Fruit fly (Drosophila melanogaster) ovary, adult (tissue): ENCODE measurements around the gene CG17834.

Experiments
- CG17801 ChIP-seq: fragments of 200-800 bp; optimal IDR thresholded peaks from 2 replicates; lab custom pipeline; 2019; ENCODE audit warnings: missing biosample characterization, mild to moderate bottlenecking, missing genetic modification characterization, moderate library complexity; ENCODE audit not compliant: partially characterized antibody

The CG17834 gene

DNA sequence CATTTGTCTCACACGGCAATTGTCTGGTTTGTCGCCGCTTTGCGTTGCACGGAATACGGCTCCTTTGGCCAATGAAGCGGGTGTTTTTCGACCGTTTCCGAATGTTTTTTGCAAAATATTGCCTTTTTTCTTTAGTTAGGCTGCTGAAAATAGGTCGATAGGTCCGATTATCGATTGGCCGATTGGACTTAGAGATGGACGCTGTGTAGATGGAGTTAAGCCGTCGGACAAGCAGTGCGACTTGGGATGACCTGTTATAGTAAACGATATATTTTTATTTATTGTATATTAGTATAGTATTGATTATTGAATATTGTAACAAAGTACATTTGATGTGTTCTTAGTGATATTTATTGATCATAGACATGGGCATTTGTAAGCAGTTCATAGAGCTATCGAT lies 623 bp upstream of the CG17834 start, which contains the start of the genes lmgA and lmgB:
Gene lmgA (minus strand): TSS at position 301 of the 400 bp plus-strand sequence.
Gene lmgB (minus strand): TSS at position 301 of the 400 bp plus-strand sequence.
- TF ChIP-seq CG17801 = peak; percentile 55

DNA sequence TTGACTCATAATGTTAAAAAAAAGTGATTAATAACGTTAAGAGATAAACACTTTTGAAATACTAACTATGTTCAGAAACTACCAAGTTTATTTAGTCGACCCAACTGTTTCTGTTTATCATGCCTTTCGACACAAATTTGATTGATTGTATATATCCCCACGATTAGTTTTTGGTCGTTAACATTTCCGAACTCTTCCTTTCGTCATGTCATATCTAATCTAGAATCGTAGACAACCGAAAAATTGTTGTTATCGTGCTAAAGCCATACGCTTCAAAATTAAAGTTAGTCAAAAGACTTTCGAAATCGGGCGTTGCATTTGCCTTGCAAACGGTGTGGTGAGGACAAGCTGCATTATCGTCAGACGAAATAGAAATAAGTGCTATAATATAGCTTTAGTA lies 1.2 kb downstream of the CG17834 start:
- no peak for TF ChIP-seq CG17801

DNA sequence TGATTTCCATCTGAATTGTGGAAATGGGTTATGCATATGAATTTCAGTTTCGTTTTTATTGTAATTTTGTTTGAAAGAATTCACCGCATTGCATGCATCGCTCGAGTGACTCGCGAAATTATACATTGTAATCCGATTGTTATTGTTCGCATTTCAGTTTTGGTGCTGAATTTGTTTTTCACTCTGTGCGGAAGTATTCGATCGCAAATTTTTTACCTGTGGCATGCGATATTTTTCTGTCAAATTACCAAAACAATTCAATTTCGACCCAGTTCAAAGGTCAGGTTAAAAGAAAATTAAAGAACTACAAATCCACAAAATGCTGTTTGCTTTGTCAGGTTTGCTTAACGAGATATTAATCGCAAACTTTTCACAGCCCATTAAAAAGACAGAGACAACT lies 3.8 kb downstream of the CG17834 start:
- no peak for TF ChIP-seq CG17801

DNA sequence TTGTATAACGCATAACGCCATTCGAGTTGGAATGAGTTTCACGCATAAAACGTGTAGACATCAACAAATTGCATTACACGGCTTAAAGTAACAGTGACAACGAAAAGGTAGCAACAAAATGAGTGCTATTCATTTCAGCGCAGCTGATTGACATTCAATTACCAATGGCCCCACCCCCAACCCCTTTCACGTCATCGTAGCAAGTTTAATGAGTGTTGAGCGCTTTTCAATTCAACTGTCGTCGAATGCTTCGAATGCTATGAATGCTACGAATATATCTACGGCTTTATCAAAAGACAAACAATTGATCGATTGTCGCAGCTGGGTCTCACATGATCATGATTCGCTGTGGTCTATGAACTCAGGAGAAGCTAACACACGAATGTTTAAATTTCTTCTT lies 4.7 kb downstream of the CG17834 start:
- no peak for TF ChIP-seq CG17801

DNA sequence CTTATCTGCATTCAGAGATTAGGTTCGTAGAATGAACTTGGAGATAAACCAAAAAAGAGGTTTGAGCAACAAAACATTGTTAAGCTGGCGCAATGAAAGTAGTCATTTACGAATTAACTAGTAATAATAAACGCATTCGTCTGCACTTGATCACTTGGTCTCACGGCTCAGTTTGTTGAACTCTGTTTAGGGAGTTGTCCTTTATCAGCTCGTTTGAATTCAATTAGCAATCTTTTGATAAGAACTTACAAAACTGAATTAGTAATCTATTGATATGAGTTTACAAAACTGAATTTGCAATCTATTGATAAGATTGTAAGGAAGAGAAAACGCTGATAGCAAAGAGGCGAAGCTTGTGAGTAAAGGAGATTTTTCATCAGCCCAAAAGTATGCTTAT lies 5.2 kb downstream of the CG17834 start:
- TF ChIP-seq CG17801 = no peak

DNA sequence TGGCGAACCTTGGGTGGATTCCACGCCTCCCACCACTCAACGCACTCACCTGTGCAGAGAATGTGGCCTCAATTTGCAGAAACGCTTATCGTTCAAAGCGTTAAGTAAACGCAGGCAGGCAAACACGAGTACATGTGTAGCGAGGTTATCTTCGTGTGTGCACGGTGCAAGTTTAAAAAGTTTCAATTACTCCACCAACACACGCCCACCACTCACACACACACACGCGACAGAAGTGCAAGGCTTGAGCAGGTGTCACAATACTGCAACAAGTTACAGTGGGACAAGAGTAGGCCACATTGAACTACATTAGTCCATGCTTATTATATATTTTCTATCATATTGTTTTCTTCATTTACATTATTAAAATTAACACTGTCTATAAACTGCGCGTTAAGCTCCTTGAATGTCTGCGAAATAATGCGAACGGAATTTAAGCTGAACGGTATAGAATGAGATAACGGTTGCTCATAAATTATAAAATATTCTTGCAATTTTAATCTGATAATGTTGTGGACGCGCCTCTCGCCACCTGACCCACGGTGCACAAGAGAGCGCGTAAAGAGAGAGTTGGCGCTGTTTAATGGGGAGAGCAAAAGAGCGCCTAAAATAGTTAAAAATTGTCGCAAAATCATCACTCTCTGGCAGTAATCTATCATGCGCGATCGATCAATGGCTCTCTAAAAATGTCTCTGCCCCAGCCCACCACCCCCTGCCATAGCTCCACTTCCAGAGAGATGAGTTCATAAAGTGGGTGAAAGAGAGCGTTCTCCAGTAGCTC lies 5.8 kb downstream of the CG17834 start:
- peak; percentile 96 for TF ChIP-seq CG17801

DNA sequence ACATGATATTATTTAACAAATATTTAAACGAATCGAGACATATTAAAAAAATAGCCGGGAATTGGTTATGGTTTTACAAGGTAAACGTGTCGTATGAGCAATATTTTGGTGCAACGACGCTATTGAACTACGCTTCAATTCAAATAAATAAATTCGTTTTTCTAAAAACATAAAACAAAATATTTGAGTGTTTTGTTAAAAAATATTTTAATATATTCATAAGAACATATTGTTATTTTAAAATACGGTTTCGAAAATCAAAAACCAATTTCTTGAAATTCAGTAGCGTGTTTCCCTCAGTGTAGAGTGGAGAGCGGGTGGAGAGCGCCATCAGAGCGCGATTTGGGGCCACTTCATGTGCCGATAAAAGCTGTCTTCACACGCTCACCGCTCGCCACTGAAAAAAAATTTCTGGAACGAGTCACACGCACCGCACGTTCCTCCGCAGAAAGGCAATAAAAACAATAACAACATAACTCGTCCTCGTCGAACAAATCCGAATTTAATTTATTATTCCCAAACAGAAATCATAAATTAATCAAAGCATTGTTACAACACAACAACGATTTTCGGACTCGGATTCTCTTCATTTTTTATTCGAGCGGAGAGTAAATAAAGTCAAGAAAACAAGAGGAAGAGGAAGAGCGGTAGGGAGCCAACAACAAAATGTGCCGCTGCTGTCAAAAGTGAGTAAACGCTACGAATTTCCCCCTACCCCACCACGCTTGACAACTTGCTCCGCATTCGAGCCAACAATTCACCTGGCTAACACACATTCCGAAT lies 6.6 kb downstream of the CG17834 start:
- peak; percentile 89 for TF ChIP-seq CG17801

DNA sequence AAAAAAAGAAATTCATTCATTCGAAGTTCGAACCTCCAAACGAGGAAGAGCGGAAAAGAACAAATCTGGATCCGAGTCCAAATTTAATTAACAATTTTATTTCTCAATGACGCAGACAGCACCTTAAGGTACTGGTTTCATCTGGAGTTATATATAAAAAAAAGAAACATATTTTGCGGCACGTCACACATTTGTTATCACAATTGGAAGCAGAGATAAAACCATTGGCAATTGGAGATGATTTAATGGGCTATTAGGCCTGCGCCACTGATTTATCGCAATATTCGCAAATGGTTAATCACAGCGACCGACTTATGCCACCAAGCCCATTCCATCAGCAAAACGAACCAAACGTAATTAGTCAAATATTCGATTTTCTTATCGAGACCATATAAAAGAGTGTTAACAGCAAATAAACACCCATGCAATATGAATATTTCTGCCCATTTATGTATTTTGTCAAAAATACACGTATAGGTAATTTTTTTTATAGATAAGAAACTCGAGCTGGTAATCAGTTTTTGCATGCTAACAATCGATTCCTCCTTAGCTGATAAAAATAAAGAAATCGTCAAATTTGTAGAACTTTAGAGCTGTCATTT lies 9.6 kb downstream of the CG17834 start:
- no peak for TF ChIP-seq CG17801

DNA sequence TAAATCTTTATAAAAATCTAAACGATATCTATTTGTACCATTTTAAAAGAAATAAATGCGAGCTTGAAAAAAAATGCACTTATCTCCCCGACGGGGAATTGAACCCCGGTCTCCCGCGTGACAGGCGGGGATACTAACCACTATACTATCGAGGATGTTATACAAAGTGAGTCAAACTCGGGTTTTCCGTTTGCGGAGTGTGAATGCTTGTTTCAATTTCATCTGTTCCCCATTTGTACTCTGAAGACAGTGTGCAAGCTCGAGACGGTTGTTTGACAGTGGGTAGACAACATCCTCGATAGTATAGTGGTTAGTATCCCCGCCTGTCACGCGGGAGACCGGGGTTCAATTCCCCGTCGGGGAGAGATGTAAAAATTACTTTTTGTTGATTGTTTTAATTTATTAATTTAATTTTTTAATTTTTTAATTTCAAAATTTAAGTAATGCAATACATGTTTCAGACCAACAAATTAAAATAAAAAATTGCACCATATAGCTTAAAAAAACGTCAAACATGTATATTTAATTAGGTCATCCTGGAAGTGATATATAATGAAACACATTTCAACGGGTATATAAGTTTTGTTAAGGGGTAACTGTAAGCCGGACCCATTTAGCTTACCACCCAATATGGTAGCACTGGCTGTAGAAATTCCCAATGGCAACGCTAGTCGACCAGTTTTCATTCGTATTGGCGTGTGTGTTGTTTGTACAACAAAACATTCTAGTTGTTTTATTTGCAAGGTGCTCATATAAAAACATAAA lies 12.7 kb downstream of the CG17834 start, which contains the start of gene Sema1a:
Gene Sema1a (plus strand): TSS at position 679 of the 765 bp plus-strand sequence.
- peak; percentile 47 for TF ChIP-seq CG17801

DNA sequence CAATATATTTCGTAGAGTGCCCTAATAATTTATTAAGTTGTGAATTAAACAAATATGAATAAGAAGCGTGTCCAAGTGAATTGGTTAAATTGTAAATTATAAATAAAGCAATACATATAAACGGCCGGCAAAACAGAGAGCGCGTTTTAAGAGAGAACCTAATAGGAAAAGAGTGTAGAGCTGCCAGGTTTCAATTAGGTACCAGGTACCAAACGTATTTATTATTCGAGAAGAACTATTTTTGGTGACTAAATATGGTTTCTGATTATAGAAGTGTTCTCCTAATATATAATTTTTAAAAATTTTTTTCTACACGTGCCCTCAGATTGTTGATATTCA lies 13.3 kb downstream of the CG17834 start:
- no peak for TF ChIP-seq CG17801

DNA sequence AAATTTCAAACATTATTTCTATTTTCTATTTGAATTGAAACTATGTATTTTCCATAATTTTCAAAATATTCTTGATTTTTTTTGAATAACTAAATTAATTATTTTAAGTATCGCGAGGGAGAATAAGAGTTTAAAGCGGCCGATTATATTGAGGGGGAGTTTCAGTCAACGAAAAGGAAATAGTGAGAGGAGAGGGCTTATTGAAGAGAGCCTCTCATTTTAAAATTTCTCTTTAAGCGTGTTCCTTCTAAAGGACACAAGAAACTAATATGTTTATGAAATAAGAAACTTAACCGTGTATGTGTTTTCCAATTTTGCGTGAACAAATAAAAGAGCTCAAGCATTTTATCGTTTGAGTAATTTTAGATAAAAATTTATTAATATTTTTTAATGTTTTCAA lies 13.7 kb downstream of the CG17834 start:
- no peak for TF ChIP-seq CG17801

DNA sequence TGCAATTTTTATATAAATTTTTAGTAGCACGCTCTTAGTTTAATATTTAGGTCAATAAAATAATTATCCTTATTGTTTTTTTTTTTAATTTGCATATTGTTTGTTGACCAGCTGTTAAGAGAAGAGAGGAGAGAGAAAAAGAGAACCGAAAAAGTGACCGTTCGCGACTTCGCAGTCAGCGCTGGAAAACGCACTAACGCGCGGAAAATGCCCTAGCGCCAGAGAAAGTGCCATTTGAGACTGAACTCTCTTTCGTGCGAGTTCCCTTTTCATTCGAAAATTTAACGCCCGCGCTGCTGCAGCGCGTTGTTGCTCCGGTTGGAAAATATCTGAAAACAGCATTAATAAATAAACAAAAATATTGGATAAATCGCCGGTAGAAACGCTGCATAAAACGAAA lies 14.2 kb downstream of the CG17834 start:
- TF ChIP-seq CG17801 = no peak

DNA sequence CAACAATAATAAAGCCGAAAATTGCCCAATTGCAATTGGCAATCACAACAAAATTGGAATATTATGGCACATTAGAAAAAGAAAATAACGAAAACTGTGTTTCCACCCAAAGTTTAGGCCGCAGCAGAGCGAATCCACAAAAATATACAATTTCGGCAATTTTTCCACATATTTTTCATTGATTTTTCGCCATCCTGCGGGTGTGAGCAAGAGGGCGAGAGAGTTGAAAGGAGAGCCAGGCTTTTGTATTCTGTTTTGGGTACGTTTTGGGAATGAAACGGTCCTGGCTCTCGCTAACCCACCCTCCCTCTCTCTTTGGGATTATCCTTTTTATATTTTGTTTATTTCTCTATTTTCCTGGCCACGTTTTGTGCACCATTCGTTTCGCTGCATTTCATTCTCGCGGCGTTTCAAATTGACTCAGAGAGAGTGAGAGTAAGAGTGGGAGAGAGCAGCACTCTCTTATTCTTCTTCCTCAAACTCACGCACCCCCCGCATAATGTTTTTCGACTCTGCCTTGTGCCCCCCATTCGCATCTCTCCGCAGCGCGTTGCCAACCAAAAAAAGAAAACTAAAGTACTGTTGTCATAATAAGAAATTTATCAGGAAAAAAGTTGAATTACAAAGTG lies 14.9 kb downstream of the CG17834 start:
- TF ChIP-seq CG17801 = no peak

DNA sequence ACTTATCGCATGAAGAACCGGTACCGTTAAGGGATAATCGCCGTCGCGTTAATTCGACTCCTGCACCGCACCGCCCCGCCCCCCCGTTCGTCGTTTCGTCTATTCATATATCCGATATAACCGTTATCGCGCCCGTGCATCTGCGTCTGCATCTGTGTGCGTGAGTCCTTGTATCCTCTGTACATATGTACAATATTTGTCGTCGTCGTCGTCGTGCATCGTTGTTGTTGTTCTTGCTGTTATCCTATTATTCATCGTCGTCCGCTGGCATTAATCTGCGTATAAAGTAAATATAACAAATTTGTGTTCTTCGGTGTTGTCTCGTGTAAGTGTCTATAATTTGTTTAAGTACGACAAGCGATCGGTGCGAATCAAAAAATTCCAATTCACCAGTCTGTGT lies 15.7 kb downstream of the CG17834 start:
- no peak for TF ChIP-seq CG17801

DNA sequence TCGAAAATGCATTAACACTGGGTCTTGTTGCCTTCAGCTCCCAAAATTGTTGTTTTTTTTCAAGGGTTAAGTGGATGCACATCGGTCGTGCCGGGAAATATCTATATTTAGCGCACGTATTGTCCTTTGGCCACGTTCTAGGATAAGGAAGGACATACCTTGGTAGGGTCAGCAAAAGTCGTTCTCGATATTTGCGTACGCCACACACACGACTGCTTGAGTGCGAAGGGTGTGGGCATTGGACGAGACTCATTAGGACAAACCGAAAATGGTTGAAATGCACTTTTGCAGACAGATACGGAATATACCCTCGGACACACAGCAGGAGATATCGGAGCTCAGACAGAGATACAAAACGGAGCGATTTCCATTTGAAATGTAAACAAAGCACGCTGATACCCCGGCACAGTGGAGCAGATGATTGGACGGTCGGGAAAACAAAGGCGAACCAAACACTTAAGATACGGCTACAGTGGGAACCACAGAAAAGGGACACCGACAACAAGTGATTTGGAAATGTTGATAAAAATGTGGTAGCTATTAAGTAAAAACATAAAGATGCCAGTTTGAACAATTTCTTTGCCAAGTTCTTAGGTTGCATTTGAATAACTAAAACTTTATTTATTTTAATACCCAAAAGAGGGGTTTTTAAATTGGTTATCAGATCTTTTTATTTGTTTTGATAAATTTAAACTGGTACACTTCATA lies 16.6 kb downstream of the CG17834 start:
- no peak for TF ChIP-seq CG17801
